Worm (Caenorhabditis elegans): ENCODE data around the gene dpm-1.
A peak's percentile ranks its signal among the peaks of the same experiment; 100 is the strongest.

Gene dpm-1

DNA sequence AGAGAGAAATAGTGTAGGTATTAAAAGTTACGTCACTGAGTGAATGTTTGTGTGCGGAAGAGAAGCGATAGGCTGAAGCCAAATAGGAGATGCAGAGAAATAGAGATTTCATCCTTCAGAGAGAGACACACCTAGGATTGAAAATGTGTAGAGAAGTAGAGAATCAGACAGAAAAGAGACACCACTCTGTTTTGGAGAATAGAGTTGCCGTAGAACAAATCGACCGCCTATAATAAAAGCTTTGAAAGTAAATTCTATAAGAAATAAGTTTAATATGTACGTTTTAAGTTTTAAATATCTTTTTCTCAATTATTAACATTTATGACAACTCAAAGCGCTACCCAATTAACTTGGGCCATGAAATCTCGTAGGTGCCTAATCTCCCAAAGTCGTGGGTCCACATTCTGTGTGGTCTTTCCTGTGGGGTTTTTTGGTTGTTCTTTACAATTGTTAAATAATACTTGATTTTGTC is 35.0 kb upstream of the dpm-1 start, which contains the start of gene T07A9.12 (continued):
- peak; percentile 47 for TF ChIP-seq sem-4 (tag; optimal IDR thresholded peaks at IDR 0.05)
- TF ChIP-seq snpc-4 (tag; optimal IDR thresholded peaks at IDR 0.05) = no peak
- TF ChIP-seq lin-13 (GFP tag; optimal IDR thresholded peaks at IDR 0.05) = peak; percentile 79
- TF ChIP-seq nhr-21 (tag; optimal IDR thresholded peaks at IDR 0.05) = peak; percentile 64
- no peak for TF ChIP-seq nhr-237 (tag; optimal IDR thresholded peaks at IDR 0.05)
- TF ChIP-seq unc-39 (tag; optimal IDR thresholded peaks at IDR 0.05) = no peak
- TF ChIP-seq R02D3.7 (tag; optimal IDR thresholded peaks at IDR 0.05) = no peak
- TF ChIP-seq elt-1 (tag; optimal IDR thresholded peaks at IDR 0.05) = no peak
- no peak for TF ChIP-seq ceh-16 (tag; optimal IDR thresholded peaks at IDR 0.05)
- peak; percentile 80 for TF ChIP-seq F13H6.1 (tag; optimal IDR thresholded peaks at IDR 0.05)
- no peak for TF ChIP-seq ZK546.5 (tag; optimal IDR thresholded peaks at IDR 0.05)
- TF ChIP-seq lin-11 (tag; optimal IDR thresholded peaks at IDR 0.05) = no peak
- no peak for TF ChIP-seq mab-5 (tag; optimal IDR thresholded peaks at IDR 0.05)
- TF ChIP-seq egl-27 (tag; optimal IDR thresholded peaks at IDR 0.05) = peak; percentile 9
- no peak for TF ChIP-seq zag-1 (tag; optimal IDR thresholded peaks at IDR 0.05)

DNA sequence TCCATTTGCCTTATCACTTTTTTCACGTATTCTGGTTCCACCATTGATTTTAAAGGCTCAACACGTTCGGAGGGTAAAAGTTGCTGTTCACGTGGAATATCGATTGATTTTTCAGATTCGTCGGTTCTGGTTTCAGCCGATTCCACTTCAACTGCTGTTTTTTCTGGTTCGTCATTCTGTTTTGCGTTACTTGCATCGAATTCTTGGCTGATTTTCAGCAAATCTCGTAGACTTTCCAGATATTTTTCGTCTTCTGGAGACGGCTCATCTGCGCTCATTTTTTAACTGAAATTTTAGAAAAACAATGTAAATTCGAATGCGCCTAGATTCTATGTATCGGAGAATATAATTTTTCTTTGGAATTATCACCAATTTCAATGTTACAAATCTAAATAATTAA is 25.8 kb upstream of the dpm-1 start, which contains the start of gene eri-1:
TSS of gene eri-1 (minus strand) at position 285 of the 400 bp plus-strand sequence.
- TF ChIP-seq ama-1 (optimal IDR thresholded peaks at IDR 0.05) (no peak), fos-1 (tag; optimal IDR thresholded peaks at IDR 0.05) (no peak), nhr-12 (tag; optimal IDR thresholded peaks at IDR 0.05) (no peak), mab-5 (tag; optimal IDR thresholded peaks at IDR 0.05) (no peak), nhr-23 (tag; optimal IDR thresholded peaks at IDR 0.05) (no peak), Y55F3AM.14 (GFP tag; optimal IDR thresholded peaks at IDR 0.05) (no peak), lin-39 (tag; optimal IDR thresholded peaks at IDR 0.05) (no peak), ztf-1 (GFP tag; conservative IDR thresholded peaks at IDR 0.05) (no peak), ztf-11 (tag; optimal IDR thresholded peaks at IDR 0.05) (no peak), C34F6.9 (tag; optimal IDR thresholded peaks at IDR 0.05) (no peak), dmd-4 (tag; optimal IDR thresholded peaks at IDR 0.05) (no peak), egl-27 (tag; optimal IDR thresholded peaks at IDR 0.05) (no peak), ceh-82 (tag; optimal IDR thresholded peaks at IDR 0.05) (no peak), R02D3.7 (tag; optimal IDR thresholded peaks at IDR 0.05) (no peak), mbf-1 (tag; optimal IDR thresholded peaks at IDR 0.05) (no peak), lsy-2 (tag; optimal IDR thresholded peaks at IDR 0.05) (no peak)

DNA sequence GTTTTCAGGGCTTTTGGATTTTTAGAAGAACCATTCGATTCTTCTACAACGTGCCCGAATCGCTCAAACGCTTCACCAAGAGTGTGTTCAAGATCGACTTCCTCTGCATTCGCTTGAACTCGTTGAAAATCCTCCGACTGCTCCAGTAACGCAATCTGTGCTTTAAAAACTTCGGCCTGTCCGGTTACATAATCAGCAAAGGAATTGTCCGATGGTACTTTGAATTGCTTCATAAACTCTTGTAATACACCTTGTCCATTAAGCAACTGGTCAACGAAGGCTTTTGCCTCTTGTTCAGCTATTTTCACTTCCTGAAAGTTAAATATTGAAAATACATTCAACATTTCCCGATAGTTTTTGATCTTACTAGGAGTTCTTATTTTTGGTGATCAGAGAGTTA is 24.8 kb upstream of the dpm-1 start:
- TF ChIP-seq alr-1 (tag; optimal IDR thresholded peaks at IDR 0.05) (no peak), ztf-1 (GFP tag; conservative IDR thresholded peaks at IDR 0.05) (no peak), elt-3 (tag; optimal IDR thresholded peaks at IDR 0.05) (no peak), ZK546.5 (tag; optimal IDR thresholded peaks at IDR 0.05) (no peak), nhr-11 (tag; optimal IDR thresholded peaks at IDR 0.05) (no peak), sma-3 (GFP tag; optimal IDR thresholded peaks at IDR 0.05) (no peak), nhr-129 (tag; optimal IDR thresholded peaks at IDR 0.05) (no peak), lin-13 (GFP tag; optimal IDR thresholded peaks at IDR 0.05) (no peak), unc-55 (GFP tag; optimal IDR thresholded peaks at IDR 0.05) (no peak), elt-1 (tag; optimal IDR thresholded peaks at IDR 0.05) (no peak)

DNA sequence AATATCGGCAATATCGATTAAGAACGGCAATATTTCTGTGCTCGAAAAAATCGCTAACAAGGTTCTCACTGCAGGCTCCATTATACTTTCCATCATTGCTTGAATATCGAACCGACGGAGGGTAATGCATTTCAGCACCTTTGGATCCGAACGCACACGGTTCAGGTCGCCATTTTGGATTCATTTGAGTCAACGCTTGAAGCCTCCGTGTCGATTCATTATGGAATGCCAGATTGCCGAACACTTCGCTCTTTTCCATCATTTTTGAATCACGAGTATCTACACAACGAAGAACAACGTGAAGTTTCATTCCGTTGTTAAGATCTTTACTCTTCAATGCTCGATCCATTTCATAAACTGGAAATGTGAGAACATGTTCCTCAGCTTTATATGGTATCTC is 23.4 kb upstream of the dpm-1 start:
- TF ChIP-seq egl-27 (tag; optimal IDR thresholded peaks at IDR 0.05) (no peak), mbf-1 (tag; optimal IDR thresholded peaks at IDR 0.05) (no peak), skn-1 (tag; optimal IDR thresholded peaks at IDR 0.05) (no peak), ama-1 (optimal IDR thresholded peaks at IDR 0.05) (no peak), sem-4 (tag; optimal IDR thresholded peaks at IDR 0.05) (no peak), lin-13 (GFP tag; optimal IDR thresholded peaks at IDR 0.05) (no peak), nhr-21 (tag; optimal IDR thresholded peaks at IDR 0.05) (no peak), unc-39 (tag; optimal IDR thresholded peaks at IDR 0.05) (no peak), nhr-6 (tag; optimal IDR thresholded peaks at IDR 0.05) (no peak), Y55F3AM.14 (GFP tag; optimal IDR thresholded peaks at IDR 0.05) (no peak)

DNA sequence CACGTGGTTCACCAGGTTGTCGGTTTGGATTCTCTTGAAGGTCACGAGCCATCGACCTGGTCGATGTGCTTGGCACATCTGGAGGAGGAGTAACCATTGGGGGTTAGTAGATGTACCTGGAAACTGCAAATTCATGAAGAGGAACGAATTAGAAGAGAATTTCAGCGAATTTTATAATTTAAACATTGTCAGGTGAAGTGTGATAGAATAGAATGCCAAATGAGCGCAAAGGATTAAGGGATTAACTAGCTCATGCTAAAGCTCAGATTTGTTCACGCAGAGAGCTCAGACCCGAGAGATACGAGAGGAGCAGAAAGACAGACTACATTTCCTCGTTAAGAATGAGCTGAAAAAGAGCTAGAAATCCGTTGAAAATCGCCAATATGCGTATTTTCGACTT is 20.4 kb upstream of the dpm-1 start, which contains the start of gene daf-18:
TSS of gene daf-18 (minus strand) at position 126 of the 400 bp plus-strand sequence.
- TF ChIP-seq ceh-16 (tag; optimal IDR thresholded peaks at IDR 0.05) (no peak), ZK546.5 (tag; optimal IDR thresholded peaks at IDR 0.05) (no peak), F13H6.1 (tag; optimal IDR thresholded peaks at IDR 0.05) (no peak), lin-39 (tag; optimal IDR thresholded peaks at IDR 0.05) (no peak), peb-1 (tag; optimal IDR thresholded peaks at IDR 0.05) (no peak), crh-2 (tag; optimal IDR thresholded peaks at IDR 0.05) (no peak), ztf-11 (tag; optimal IDR thresholded peaks at IDR 0.05) (no peak), nhr-21 (tag; optimal IDR thresholded peaks at IDR 0.05) (no peak)
